Worm (Caenorhabditis elegans) whole organism, early embryonic: ENCODE measurements around the gene eak-3.
A peak's percentile ranks its signal among the peaks of the same experiment; 100 is the strongest.

Experiments
- B0310.2 ChIP-seq: sonication (generic microtip); optimal IDR thresholded peaks from 2 replicates; lab custom pipeline; 2016; ENCODE audit warnings: mild to moderate bottlenecking, missing genetic modification characterization, missing compliant biosample characterization
- F13C5.2 ChIP-seq: sonication (generic microtip); optimal IDR thresholded peaks from 2 replicates; lab custom pipeline; 2017; ENCODE audit warnings: mild to moderate bottlenecking, missing genetic modification characterization, inconsistent platforms, missing compliant biosample characterization
- aly-1 ChIP-seq: sonication (generic microtip); optimal IDR thresholded peaks from 2 replicates; lab custom pipeline; 2016; ENCODE audit warnings: missing genetic modification characterization, missing compliant biosample characterization
- ama-1 ChIP-seq: fragments of 150-350 bp; optimal IDR thresholded peaks from 2 replicates; lab custom pipeline; 2014
- ceh-13 ChIP-seq: fragments of 200-800 bp; sonication (Bioruptor generic); optimal IDR thresholded peaks from 2 replicates; lab custom pipeline; 2018; ENCODE audit warnings: mild to moderate bottlenecking, missing genetic modification characterization, missing compliant biosample characterization
- ceh-36 ChIP-seq: sonication (generic microtip); optimal IDR thresholded peaks from 2 replicates; lab custom pipeline; 2016; ENCODE audit warnings: missing genetic modification characterization, inconsistent platforms, missing compliant biosample characterization
- ets-7 ChIP-seq: sonication (generic microtip); optimal IDR thresholded peaks from 2 replicates; lab custom pipeline; 2016; ENCODE audit warnings: missing genotype, missing genetic modification characterization, missing compliant biosample characterization
- flt-1 ChIP-seq: fragments of 200-800 bp; sonication (Bioruptor generic); IDR thresholded peaks from 2 replicates; pipeline ENCODE4 v1.3.6; 2022; ENCODE audit warnings: missing genetic modification characterization, missing compliant biosample characterization
- hmbx-1 ChIP-seq: sonication (generic microtip); optimal IDR thresholded peaks from 2 replicates; lab custom pipeline; 2016; ENCODE audit warnings: mild to moderate bottlenecking, missing genetic modification characterization, missing compliant biosample characterization
- hmg-4 ChIP-seq: fragments of 200-800 bp; sonication (Bioruptor generic); optimal IDR thresholded peaks from 2 replicates; lab custom pipeline; 2018; ENCODE audit warnings: mild to moderate bottlenecking, missing genetic modification characterization, missing compliant biosample characterization
- hnd-1 ChIP-seq: sonication (generic microtip); optimal IDR thresholded peaks from 2 replicates; lab custom pipeline; 2016; ENCODE audit warnings: missing genetic modification characterization, missing compliant biosample characterization
- pes-1 ChIP-seq: fragments of 200-800 bp; sonication (Bioruptor generic); IDR thresholded peaks from 2 replicates; pipeline ENCODE4 v1.3.6; 2022; ENCODE audit warnings: missing genetic modification reagents, missing genetic modification characterization, missing compliant biosample characterization
- scrt-1 ChIP-seq: fragments of 200-800 bp; sonication (Bioruptor generic); IDR thresholded peaks from 2 replicates; pipeline ENCODE4 v1.3.6; 2022; ENCODE audit warnings: missing genetic modification characterization, missing compliant biosample characterization
- sea-1 ChIP-seq: fragments of 200-800 bp; sonication (Bioruptor generic); conservative IDR thresholded peaks from 2 replicates; pipeline ENCODE4 v1.3.6; 2022; ENCODE audit warnings: missing genetic modification characterization, missing compliant biosample characterization
- tbx-11 ChIP-seq: fragments of 200-800 bp; sonication (Bioruptor generic); IDR thresholded peaks from 2 replicates; pipeline ENCODE4 v1.3.6; 2022; ENCODE audit warnings: missing genetic modification characterization, missing compliant biosample characterization
- tbx-37 ChIP-seq: fragments of 200-800 bp; sonication (Bioruptor generic); conservative IDR thresholded peaks from 2 replicates; pipeline ENCODE4 v1.3.6; 2022; ENCODE audit warnings: missing genetic modification reagents, missing genetic modification characterization, missing compliant biosample characterization
- tra-4 ChIP-seq: sonication (generic microtip); optimal IDR thresholded peaks from 2 replicates; lab custom pipeline; 2017; ENCODE audit warnings: missing genetic modification characterization, missing compliant biosample characterization

eak-3 gene

ce11 chrIII:1218221-1218620, 41.9 kb upstream of the eak-3 start:
- TF ChIP-seq aly-1 (tag; lab: Kevin White, UChicago) (peak; percentile 73), ceh-13 (GFP tag; lab: Kevin White, UChicago) (peak; percentile 31), scrt-1 (GFP tag; lab: Robert Waterston, UW) (peak; percentile 77), ets-7 (tag; lab: Kevin White, UChicago) (no peak), hnd-1 (tag; lab: Kevin White, UChicago) (peak; percentile 0), tbx-37 (peak; percentile 40), sea-1 (GFP tag; lab: Robert Waterston, UW) (0 out of 2 replicates have a peak, but pooled peaks have one; percentile 64), hmbx-1 (tag; lab: Kevin White, UChicago) (no peak), tra-4 (tag; lab: Kevin White, UChicago) (no peak), flt-1 (GFP tag; lab: Robert Waterston, UW) (peak; percentile 77), hmg-4 (GFP tag; lab: Kevin White, UChicago) (peak; percentile 12), ama-1 (no peak), ceh-36 (tag; lab: Kevin White, UChicago) (peak; percentile 76), B0310.2 (tag; lab: Kevin White, UChicago) (peak; percentile 57), pes-1 (GFP tag; lab: Robert Waterston, UW) (peak; percentile 83), F13C5.2 (tag; lab: Kevin White, UChicago) (peak; percentile 58), tbx-11 (GFP tag; lab: Robert Waterston, UW) (peak; percentile 73)

ce11 chrIII:1216096-1216495, 39.7 kb upstream of the eak-3 start:
- TF ChIP-seq B0310.2 (tag; lab: Kevin White, UChicago), result no peak
- TF ChIP-seq sea-1 (GFP tag; lab: Robert Waterston, UW), result no peak
- no peak for TF ChIP-seq ceh-13 (GFP tag; lab: Kevin White, UChicago)
- TF ChIP-seq ceh-36 (tag; lab: Kevin White, UChicago), result no peak
- no peak for TF ChIP-seq scrt-1 (GFP tag; lab: Robert Waterston, UW)
- TF ChIP-seq flt-1 (GFP tag; lab: Robert Waterston, UW), result no peak
- no peak for TF ChIP-seq hmg-4 (GFP tag; lab: Kevin White, UChicago)
- TF ChIP-seq hnd-1 (tag; lab: Kevin White, UChicago), result no peak
- TF ChIP-seq F13C5.2 (tag; lab: Kevin White, UChicago), result no peak
- no peak for TF ChIP-seq pes-1 (GFP tag; lab: Robert Waterston, UW)
- TF ChIP-seq tbx-11 (GFP tag; lab: Robert Waterston, UW), result no peak
- TF ChIP-seq tbx-37, result no peak
- TF ChIP-seq ama-1, result no peak
- TF ChIP-seq ets-7 (tag; lab: Kevin White, UChicago), result no peak
- TF ChIP-seq aly-1 (tag; lab: Kevin White, UChicago), result no peak

ce11 chrIII:1214680-1215079, 38.3 kb upstream of the eak-3 start, which contains the start of gene Y119D3B.21:
Y119D3B.21 (plus strand) TSS chrIII:1215000.
- TF ChIP-seq hnd-1 (tag; lab: Kevin White, UChicago) (no peak), scrt-1 (GFP tag; lab: Robert Waterston, UW) (no peak), ceh-36 (tag; lab: Kevin White, UChicago) (no peak), ets-7 (tag; lab: Kevin White, UChicago) (no peak), aly-1 (tag; lab: Kevin White, UChicago) (no peak), hmbx-1 (tag; lab: Kevin White, UChicago) (no peak), flt-1 (GFP tag; lab: Robert Waterston, UW) (no peak), tra-4 (tag; lab: Kevin White, UChicago) (no peak), tbx-37 (no peak), ceh-13 (GFP tag; lab: Kevin White, UChicago) (no peak), F13C5.2 (tag; lab: Kevin White, UChicago) (no peak), hmg-4 (GFP tag; lab: Kevin White, UChicago) (no peak), tbx-11 (GFP tag; lab: Robert Waterston, UW) (no peak), ama-1 (no peak), B0310.2 (tag; lab: Kevin White, UChicago) (no peak), pes-1 (GFP tag; lab: Robert Waterston, UW) (no peak)

- TF ChIP-seq tra-4 (tag; lab: Kevin White, UChicago), result no peak
- TF ChIP-seq pes-1 (GFP tag; lab: Robert Waterston, UW), result no peak
- TF ChIP-seq ama-1, result no peak
- TF ChIP-seq hnd-1 (tag; lab: Kevin White, UChicago), result no peak
- TF ChIP-seq flt-1 (GFP tag; lab: Robert Waterston, UW), result no peak
- no peak for TF ChIP-seq ceh-13 (GFP tag; lab: Kevin White, UChicago)
- no peak for TF ChIP-seq B0310.2 (tag; lab: Kevin White, UChicago)
- no peak for TF ChIP-seq tbx-37
- no peak for TF ChIP-seq aly-1 (tag; lab: Kevin White, UChicago)
- TF ChIP-seq ets-7 (tag; lab: Kevin White, UChicago), result no peak
- TF ChIP-seq hmbx-1 (tag; lab: Kevin White, UChicago), result no peak
- TF ChIP-seq F13C5.2 (tag; lab: Kevin White, UChicago), result no peak
- TF ChIP-seq scrt-1 (GFP tag; lab: Robert Waterston, UW), result no peak
- no peak for TF ChIP-seq tbx-11 (GFP tag; lab: Robert Waterston, UW)
- TF ChIP-seq ceh-36 (tag; lab: Kevin White, UChicago), result no peak
- TF ChIP-seq hmg-4 (GFP tag; lab: Kevin White, UChicago), result no peak
These were observed 37.8 kb upstream of the eak-3 start for ce11 chrIII:1214121-1214673.

- TF ChIP-seq ceh-36 (tag; lab: Kevin White, UChicago) (no peak), hnd-1 (tag; lab: Kevin White, UChicago) (no peak), F13C5.2 (tag; lab: Kevin White, UChicago) (no peak), hmbx-1 (tag; lab: Kevin White, UChicago) (no peak), B0310.2 (tag; lab: Kevin White, UChicago) (no peak), ama-1 (no peak), scrt-1 (GFP tag; lab: Robert Waterston, UW) (no peak), flt-1 (GFP tag; lab: Robert Waterston, UW) (no peak), tbx-37 (no peak), hmg-4 (GFP tag; lab: Kevin White, UChicago) (no peak), ets-7 (tag; lab: Kevin White, UChicago) (no peak), pes-1 (GFP tag; lab: Robert Waterston, UW) (no peak), ceh-13 (GFP tag; lab: Kevin White, UChicago) (no peak), tra-4 (tag; lab: Kevin White, UChicago) (no peak), aly-1 (tag; lab: Kevin White, UChicago) (no peak), tbx-11 (GFP tag; lab: Robert Waterston, UW) (no peak), sea-1 (GFP tag; lab: Robert Waterston, UW) (no peak)
These were observed 34.3 kb upstream of the eak-3 start for ce11 chrIII:1210638-1211037.
